Worm (Caenorhabditis elegans): Measurements from ENCODE around the gene asm-1.

The asm-1 gene

DNA sequence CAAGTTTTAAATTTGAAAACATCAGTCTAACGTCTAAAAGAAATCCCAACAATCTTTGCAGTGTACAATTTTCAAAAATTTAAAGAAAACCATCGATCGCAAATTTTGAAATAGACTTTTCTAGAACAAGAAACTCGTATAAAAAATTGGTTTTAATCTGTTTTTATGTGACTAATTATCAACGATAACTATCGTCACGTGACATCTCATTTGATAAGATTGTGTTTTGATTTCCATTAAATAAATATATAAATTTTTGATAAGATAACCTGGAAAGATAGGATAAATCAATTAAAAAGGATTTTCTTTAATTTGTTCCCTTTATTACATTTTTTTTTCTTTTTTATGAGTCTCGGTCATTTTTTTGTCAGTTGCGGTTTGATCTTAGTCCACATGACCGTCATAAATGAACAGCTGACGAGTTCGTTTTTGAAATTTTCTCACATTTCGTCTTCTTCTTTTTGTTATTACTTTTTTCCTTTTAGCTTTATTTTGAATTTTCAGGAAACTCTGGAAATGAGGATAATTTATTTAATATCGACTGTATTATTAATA, at the start of gene asm-1:
asm-1 (plus strand) TSS at position 505 of the 555 bp plus-strand sequence.
- TF ChIP-seq lsy-2 (tag; optimal IDR thresholded peaks at IDR 0.05): peak in 1 of 2 experiments; percentile 21
- no peak for TF ChIP-seq F10B5.3 (tag; optimal IDR thresholded peaks at IDR 0.05)
- TF ChIP-seq dve-1 (tag; optimal IDR thresholded peaks at IDR 0.05; ENCODE audit: insufficient read depth): peak; percentile 36
- TF ChIP-seq daf-12 (tag; optimal IDR thresholded peaks at IDR 0.05): no peak
- no peak for TF ChIP-seq nhr-48 (tag; optimal IDR thresholded peaks at IDR 0.05)
- no peak for TF ChIP-seq ceh-32 (tag; optimal IDR thresholded peaks at IDR 0.05; ENCODE audit: poor library complexity)
- TF ChIP-seq ces-1 (GFP tag; optimal IDR thresholded peaks at IDR 0.05): no peak
- peak; percentile 34 for TF ChIP-seq hlh-11 (tag; optimal IDR thresholded peaks at IDR 0.05)
- peak; percentile 63 for TF ChIP-seq php-3 (GFP tag; IDR thresholded peaks at IDR 0.05)
- TF ChIP-seq hlh-30 (tag; optimal IDR thresholded peaks at IDR 0.05; ENCODE audit: insufficient read depth): peak; percentile 49
- TF ChIP-seq unc-62 (GFP tag; optimal IDR thresholded peaks at IDR 0.05 in 1 of 2): no peak
- no peak for TF ChIP-seq unc-62 (tag; optimal IDR thresholded peaks at IDR 0.05)

DNA sequence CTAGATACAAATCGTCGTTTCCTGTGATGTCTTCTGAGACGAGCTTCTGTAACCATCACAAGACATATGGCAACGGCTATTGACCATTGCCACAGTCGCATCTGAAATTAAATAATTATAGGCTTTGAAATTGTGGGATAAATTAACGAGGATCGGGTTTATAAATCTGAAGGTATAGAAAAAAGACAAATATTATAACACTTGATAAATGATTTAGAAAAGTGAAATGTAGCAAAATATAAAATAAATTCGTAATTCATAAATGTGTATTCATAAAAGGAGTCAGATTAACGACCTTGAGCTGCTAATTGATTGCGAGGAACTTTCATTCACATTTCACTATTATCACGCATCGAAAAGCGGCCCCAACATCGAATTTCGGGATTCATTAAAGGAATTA, 46.2 kb upstream of the asm-1 start, which contains the start of gene aff-1:
aff-1 (minus strand) TSS at position 101 of the 400 bp plus-strand sequence.
- TF ChIP-seq pha-4 (GFP tag; IDR thresholded peaks at IDR 0.05): no peak
- no peak for TF ChIP-seq pha-4 (tag; optimal IDR thresholded peaks at IDR 0.05)
- no peak for TF ChIP-seq ctbp-1 (GFP tag; IDR thresholded peaks at IDR 0.05)
- TF ChIP-seq F26F4.8 (GFP tag; conservative IDR thresholded peaks at IDR 0.05): no peak
- no peak for TF ChIP-seq mep-1 (tag; optimal IDR thresholded peaks at IDR 0.05)
- TF ChIP-seq ZK337.2 (GFP tag; IDR thresholded peaks at IDR 0.05): no peak
- no peak for TF ChIP-seq mdt-29 (GFP tag; IDR thresholded peaks at IDR 0.05)
- no peak for TF ChIP-seq cey-2 (tag; optimal IDR thresholded peaks at IDR 0.05; ENCODE audit: borderline replicate concordance, insufficient read depth)

DNA sequence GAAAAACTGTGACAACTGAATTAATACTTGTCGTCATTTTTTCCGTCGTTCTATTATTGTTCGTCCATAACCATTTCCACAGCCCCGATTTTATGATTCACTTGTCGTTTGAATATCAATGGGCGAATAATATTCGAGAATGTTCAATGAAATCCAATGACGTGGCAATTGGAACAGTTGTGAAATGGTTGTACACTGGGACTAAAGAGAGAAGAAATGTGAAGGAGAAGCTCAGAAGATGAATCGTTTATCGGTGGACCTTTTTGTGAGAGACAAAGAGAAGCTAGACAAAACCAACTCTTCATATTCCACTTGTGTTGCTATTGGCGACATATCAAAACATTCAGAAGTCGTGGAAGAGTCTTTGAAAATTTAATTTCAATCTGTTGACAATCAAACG, 39.1 kb upstream of the asm-1 start, which contains the start of gene clhm-1:
clhm-1 (minus strand) TSS at position 207 of the 400 bp plus-strand sequence.
- TF ChIP-seq Y105C5A.15 (GFP tag; IDR thresholded peaks at IDR 0.05) (no peak), daf-16 (GFP tag; optimal IDR thresholded peaks at IDR 0.05) (peak in 1 of 2 experiments; percentile 21), daf-16 (tag; optimal IDR thresholded peaks at IDR 0.05) (no peak)

DNA sequence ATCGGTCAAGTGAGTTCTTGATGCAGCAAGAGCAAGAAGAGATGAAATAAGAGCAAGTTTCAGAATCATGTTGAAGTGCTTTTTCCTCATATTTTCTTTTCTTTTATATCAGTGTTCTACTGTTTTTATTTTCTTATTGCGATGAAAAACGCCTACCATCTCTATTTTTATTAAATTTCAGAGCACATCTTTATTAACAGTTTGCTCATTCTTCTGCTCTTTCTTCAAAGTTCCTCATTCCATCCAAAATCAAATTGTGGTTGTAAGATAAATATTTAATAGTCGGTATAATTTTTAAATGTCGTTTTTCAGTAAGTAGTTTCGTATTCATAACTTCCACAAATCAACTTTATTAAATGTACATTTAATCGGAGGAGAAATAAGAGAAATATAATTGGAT, 37.4 kb upstream of the asm-1 start, which contains the start of gene C44B7.5:
C44B7.5 (minus strand) TSS at position 101 of the 400 bp plus-strand sequence.
- no peak for TF ChIP-seq madf-5 (GFP tag; IDR thresholded peaks at IDR 0.05)
- TF ChIP-seq dmd-9 (GFP tag; IDR thresholded peaks at IDR 0.05): no peak
- TF ChIP-seq snpc-4 (tag; optimal IDR thresholded peaks at IDR 0.05): no peak
- TF ChIP-seq F37D6.2 (tag; optimal IDR thresholded peaks at IDR 0.05): no peak
- no peak for TF ChIP-seq gei-8 (GFP tag; optimal IDR thresholded peaks at IDR 0.05)
- no peak for TF ChIP-seq ztf-11 (tag; optimal IDR thresholded peaks at IDR 0.05)
- TF ChIP-seq dmd-6 (GFP tag; IDR thresholded peaks at IDR 0.05): no peak
- TF ChIP-seq ztf-7 (tag; optimal IDR thresholded peaks at IDR 0.05): no peak
- TF ChIP-seq attf-4 (tag; optimal IDR thresholded peaks at IDR 0.05): no peak
- TF ChIP-seq lsy-2 (tag; optimal IDR thresholded peaks at IDR 0.05): no peak
- no peak for TF ChIP-seq mxl-2 (GFP tag; conservative IDR thresholded peaks at IDR 0.05)
- no peak for TF ChIP-seq nhr-10 (tag; optimal IDR thresholded peaks at IDR 0.05)
- no peak for TF ChIP-seq R02D3.7 (tag; optimal IDR thresholded peaks at IDR 0.05)
- no peak for TF ChIP-seq lin-13 (GFP tag; optimal IDR thresholded peaks at IDR 0.05)
